Comparison of ENCODE assay signal across 1 fruit fly cellular context in genomic region chr2L:8463144-8464106, dm6.
A peak's percentile ranks its signal among the peaks of the same experiment; 100 is the strongest.
TF ChIP-seq lines count a peak whose summit lies in the region.

Gene Agpat2, minus strand, starts transcription at chr2L:8463994.

TF ChIP-seq in whole organism, embryonic, 481 proteins besides CTCF, POLR2A, EP300 and RAD21 (continued from another document and continues in another):
- TF ChIP-seq CG7839 (tag; optimal IDR thresholded peaks at IDR 0.05; lab: Kevin White, UChicago) (peak; percentile 90), Gsc (GFP tag; IDR thresholded peaks at IDR 0.05; lab: Robert Waterston, UW) (no peak), twi (tag; optimal IDR thresholded peaks at IDR 0.05; lab: Kevin White, UChicago) (peak; percentile 51), yki (optimal IDR thresholded peaks at IDR 0.05; lab: Kevin White, UChicago) (no peak), zen (tag; optimal IDR thresholded peaks at IDR 0.05; lab: Kevin White, UChicago) (peak; percentile 74), CG17328 (GFP tag; IDR thresholded peaks at IDR 0.05; lab: Robert Waterston, UW) (peak; percentile 79), Atf-2 (GFP tag; optimal IDR thresholded peaks at IDR 0.05; lab: Kevin White, UChicago) (peak; percentile 81), Doc2 (GFP tag; IDR thresholded peaks at IDR 0.05; lab: Robert Waterston, UW) (peak; percentile 30; the same call in 1 of the 2 replicates), Dip2 (GFP tag; IDR thresholded peaks at IDR 0.05; lab: Robert Waterston, UW) (no peak), CG14014 (GFP tag; IDR thresholded peaks at IDR 0.05; lab: Robert Waterston, UW) (peak; percentile 77), Dfd (GFP tag; optimal IDR thresholded peaks at IDR 0.05; lab: Kevin White, UChicago) (no peak), corto (GFP tag; optimal IDR thresholded peaks at IDR 0.05; lab: Kevin White, UChicago) (peak; percentile 64), CG1024 (GFP tag; IDR thresholded peaks at IDR 0.05; lab: Robert Waterston, UW) (peak; percentile 51; the same call in 1 of the 2 replicates), Jarid2 (GFP tag; optimal IDR thresholded peaks at IDR 0.05; lab: Kevin White, UChicago) (peak; percentile 74), ewg (GFP tag; optimal IDR thresholded peaks at IDR 0.05; lab: Kevin White, UChicago) (peak; percentile 76), bigmax (GFP tag; optimal IDR thresholded peaks at IDR 0.05; lab: Kevin White, UChicago) (no peak), CG32772 (GFP tag; IDR thresholded peaks at IDR 0.05; lab: Robert Waterston, UW) (peak; percentile 61), CG15696 (tag; optimal IDR thresholded peaks at IDR 0.05; lab: Kevin White, UChicago) (peak; percentile 61), CG7357 (GFP tag; IDR thresholded peaks at IDR 0.05; lab: Robert Waterston, UW) (peak; percentile 58; the same call in 2 of the 3 replicates), CG11085 (GFP tag; IDR thresholded peaks at IDR 0.05; lab: Robert Waterston, UW) (0 out of 2 replicates have a peak, but pooled peaks have one; percentile 23), CkIIα-i1 (GFP tag; IDR thresholded peaks at IDR 0.05; lab: Robert Waterston, UW) (no peak), CG4854 (GFP tag; optimal IDR thresholded peaks at IDR 0.05; lab: Kevin White, UChicago) (peak; percentile 56), Adf1 (GFP tag; IDR thresholded peaks at IDR 0.05; lab: Robert Waterston, UW) (peak; percentile 20; the same call in 1 of the 2 replicates), kay (GFP tag; optimal IDR thresholded peaks at IDR 0.05; lab: Kevin White, UChicago) (peak; percentile 62), pb (GFP tag; optimal IDR thresholded peaks at IDR 0.05; lab: Kevin White, UChicago) (peak; percentile 32), Pdp1 (GFP tag; optimal IDR thresholded peaks at IDR 0.05; lab: Kevin White, UChicago) (peak; percentile 68 to 78), CG1647 (GFP tag; optimal IDR thresholded peaks at IDR 0.05; lab: Kevin White, UChicago) (peak; percentile 69), peb (GFP tag; IDR thresholded peaks at IDR 0.05; lab: Robert Waterston, UW) (peak; percentile 51; the same call in 1 of the 2 replicates), esg (GFP tag; conservative IDR thresholded peaks at IDR 0.05; lab: Robert Waterston, UW) (peak; percentile 68), CG34376 (GFP tag; optimal IDR thresholded peaks at IDR 0.05; lab: Kevin White, UChicago) (peak; percentile 62), Scr (GFP tag; IDR thresholded peaks at IDR 0.05; lab: Robert Waterston, UW; ENCODE audit: partially characterized antibody) (no peak), dm (GFP tag; optimal IDR thresholded peaks at IDR 0.05; lab: Kevin White, UChicago) (peak; percentile 61), CG10462 (GFP tag; optimal IDR thresholded peaks at IDR 0.05; lab: Kevin White, UChicago) (peak; percentile 59), tll (GFP tag; optimal IDR thresholded peaks at IDR 0.05; lab: Kevin White, UChicago) (no peak), CG11560 (tag; IDR thresholded peaks at IDR 0.05; lab: Robert Waterston, UW) (peak; percentile 59; the same call in 2 of the 3 replicates), Rx (GFP tag; IDR thresholded peaks at IDR 0.05; lab: Robert Waterston, UW) (peak; percentile 46; the same call in 1 of the 2 replicates), CG17186 (GFP tag; optimal IDR thresholded peaks at IDR 0.05; lab: Kevin White, UChicago) (peak; percentile 30), CG3847 (GFP tag; IDR thresholded peaks at IDR 0.05; lab: Robert Waterston, UW) (peak; percentile 65), sens (GFP tag; lab: Kevin White, UChicago) (peak; percentile 97), CG10565 (GFP tag; optimal IDR thresholded peaks at IDR 0.05; lab: Kevin White, UChicago) (peak; percentile 42), CG3163 (GFP tag; optimal IDR thresholded peaks at IDR 0.05; lab: Kevin White, UChicago) (peak; percentile 24), tin (GFP tag; optimal IDR thresholded peaks at IDR 0.05; lab: Kevin White, UChicago) (peak; percentile 81), psq (GFP tag; optimal IDR thresholded peaks at IDR 0.05; lab: Kevin White, UChicago) (no peak), kni (GFP tag; optimal IDR thresholded peaks at IDR 0.05; lab: Kevin White, UChicago) (peak; percentile 34), trem (tag; optimal IDR thresholded peaks at IDR 0.05; lab: Kevin White, UChicago) (peak; percentile 81), jing (GFP tag; optimal IDR thresholded peaks at IDR 0.05; lab: Kevin White, UChicago) (peak; percentile 67), Trl (optimal IDR thresholded peaks at IDR 0.05; lab: Kevin White, UChicago) (no peak), Trl (GFP tag; optimal IDR thresholded peaks at IDR 0.05; lab: Kevin White, UChicago) (peak; percentile 78), ash1 (GFP tag; optimal IDR thresholded peaks at IDR 0.05; lab: Kevin White, UChicago) (no peak), ttk (GFP tag; IDR thresholded peaks at IDR 0.05; lab: Robert Waterston, UW) (peak; percentile 67), dan (GFP tag; IDR thresholded peaks at IDR 0.05; lab: Robert Waterston, UW) (no peak), HmgZ (tag; optimal IDR thresholded peaks at IDR 0.05; lab: Kevin White, UChicago) (peak; percentile 61), mld (GFP tag; IDR thresholded peaks at IDR 0.05; lab: Robert Waterston, UW; ENCODE audit: partially characterized antibody) (no peak), vvl (GFP tag; IDR thresholded peaks at IDR 0.05; lab: Robert Waterston, UW) (peak; percentile 88), zfh1 (GFP tag; IDR thresholded peaks at IDR 0.05; lab: Robert Waterston, UW) (peak; percentile 81), CG13296 (GFP tag; optimal IDR thresholded peaks at IDR 0.05; lab: Kevin White, UChicago) (peak; percentile 68), ERR (GFP tag; optimal IDR thresholded peaks at IDR 0.05; lab: Kevin White, UChicago) (peak; percentile 74), Meics (GFP tag; optimal IDR thresholded peaks at IDR 0.05; lab: Kevin White, UChicago) (peak; percentile 85), vfl (GFP tag; optimal IDR thresholded peaks at IDR 0.05; lab: Kevin White, UChicago) (peak; percentile 67), YL-1 (GFP tag; optimal IDR thresholded peaks at IDR 0.05; lab: Kevin White, UChicago) (peak; percentile 11), Sox102F (GFP tag; optimal IDR thresholded peaks at IDR 0.05; lab: Kevin White, UChicago) (peak; percentile 86), hbn (GFP tag; IDR thresholded peaks at IDR 0.05; lab: Robert Waterston, UW; ENCODE audit: partially characterized antibody) (no peak), Dip3 (GFP tag; optimal IDR thresholded peaks at IDR 0.05; lab: Kevin White, UChicago) (peak; percentile 71), CG9876 (GFP tag; optimal IDR thresholded peaks at IDR 0.05; lab: Kevin White, UChicago) (peak; percentile 54), CG6765 (GFP tag; optimal IDR thresholded peaks at IDR 0.05; lab: Kevin White, UChicago) (peak; percentile 28), Hand (GFP tag; optimal IDR thresholded peaks at IDR 0.05; lab: Kevin White, UChicago) (peak; percentile 89), z (GFP tag; IDR thresholded peaks at IDR 0.05; lab: Robert Waterston, UW) (no peak), CG17912 (GFP tag; optimal IDR thresholded peaks at IDR 0.05; lab: Kevin White, UChicago) (no peak), pum (GFP tag; optimal IDR thresholded peaks at IDR 0.05; lab: Kevin White, UChicago) (peak; percentile 70), chn (GFP tag; optimal IDR thresholded peaks at IDR 0.05; lab: Kevin White, UChicago) (peak; percentile 77), Hmx (GFP tag; optimal IDR thresholded peaks at IDR 0.05; lab: Kevin White, UChicago) (peak; percentile 39), onecut (GFP tag; IDR thresholded peaks at IDR 0.05; lab: Robert Waterston, UW) (peak; percentile 72), CG31441 (GFP tag; IDR thresholded peaks at IDR 0.05; lab: Robert Waterston, UW) (peak; percentile 88), bowl (GFP tag; IDR thresholded peaks at IDR 0.05; lab: Robert Waterston, UW) (no peak), Myb (GFP tag; optimal IDR thresholded peaks at IDR 0.05; lab: Kevin White, UChicago) (peak; percentile 53), CG7745 (tag; optimal IDR thresholded peaks at IDR 0.05; lab: Kevin White, UChicago) (no peak), eve (GFP tag; optimal IDR thresholded peaks at IDR 0.05; lab: Kevin White, UChicago) (peak in 1 of 2 experiments; percentile 95), Hsf (GFP tag; optimal IDR thresholded peaks at IDR 0.05; lab: Kevin White, UChicago) (peak; percentile 86), lbe (GFP tag; optimal IDR thresholded peaks at IDR 0.05; lab: Kevin White, UChicago) (peak; percentile 53), p53 (GFP tag; optimal IDR thresholded peaks at IDR 0.05; lab: Kevin White, UChicago) (peak; percentile 39), CG10959 (GFP tag; IDR thresholded peaks at IDR 0.05; lab: Robert Waterston, UW) (peak; percentile 55), Dek (tag; optimal IDR thresholded peaks at IDR 0.05; lab: Kevin White, UChicago) (peak; percentile 78), pnt (GFP tag; optimal IDR thresholded peaks at IDR 0.05; lab: Kevin White, UChicago) (peak; percentile 83), fd96Cb (tag; optimal IDR thresholded peaks at IDR 0.05; lab: Kevin White, UChicago) (peak; percentile 86), CG18476 (GFP tag; optimal IDR thresholded peaks at IDR 0.05; lab: Kevin White, UChicago) (peak; percentile 85), Blimp-1 (GFP tag; optimal IDR thresholded peaks at IDR 0.05; lab: Kevin White, UChicago) (peak; percentile 86), CG10979 (tag; optimal IDR thresholded peaks at IDR 0.05; lab: Kevin White, UChicago) (peak; percentile 89), CG8388 (GFP tag; optimal IDR thresholded peaks at IDR 0.05; lab: Kevin White, UChicago) (peak; percentile 87), nerfin-1 (tag; optimal IDR thresholded peaks at IDR 0.05; lab: Kevin White, UChicago) (peak; percentile 38), CG9609 (GFP tag; optimal IDR thresholded peaks at IDR 0.05; lab: Kevin White, UChicago) (peak; percentile 76), CG8924 (tag; optimal IDR thresholded peaks at IDR 0.05; lab: Kevin White, UChicago) (peak; percentile 84), Drgx (GFP tag; IDR thresholded peaks at IDR 0.05; lab: Robert Waterston, UW) (no peak), CG14710 (tag; optimal IDR thresholded peaks at IDR 0.05; lab: Kevin White, UChicago) (peak; percentile 85), CG4404 (GFP tag; IDR thresholded peaks at IDR 0.05; lab: Robert Waterston, UW) (peak; percentile 58), chif (GFP tag; optimal IDR thresholded peaks at IDR 0.05; lab: Kevin White, UChicago) (peak; percentile 75 to 85), h (optimal IDR thresholded peaks at IDR 0.05; lab: Kevin White, UChicago) (no peak), sob (GFP tag; IDR thresholded peaks at IDR 0.05; lab: Robert Waterston, UW) (peak; percentile 76), Nf-YB (GFP tag; optimal IDR thresholded peaks at IDR 0.05; lab: Kevin White, UChicago) (peak; percentile 66), CG7271 (tag; optimal IDR thresholded peaks at IDR 0.05; lab: Kevin White, UChicago) (peak; percentile 43), CG18011 (GFP tag; optimal IDR thresholded peaks at IDR 0.05; lab: Kevin White, UChicago) (peak; percentile 49), CG1529 (GFP tag; optimal IDR thresholded peaks at IDR 0.05; lab: Kevin White, UChicago) (peak; percentile 80), Asciz (GFP tag; optimal IDR thresholded peaks at IDR 0.05; lab: Kevin White, UChicago) (peak; percentile 80), CG5953 (GFP tag; IDR thresholded peaks at IDR 0.05; lab: Robert Waterston, UW) (0 out of 2 replicates have a peak, but pooled peaks have one; percentile 53), Taf1 (GFP tag; IDR thresholded peaks at IDR 0.05; lab: Robert Waterston, UW) (peak; percentile 59), seq (GFP tag; IDR thresholded peaks at IDR 0.05; lab: Robert Waterston, UW) (peak; percentile 79), Antp (GFP tag; optimal IDR thresholded peaks at IDR 0.05; lab: Kevin White, UChicago) (peak; percentile 75), chm (GFP tag; IDR thresholded peaks at IDR 0.05; lab: Robert Waterston, UW) (peak; percentile 65), CG4328 (GFP tag; optimal IDR thresholded peaks at IDR 0.05; lab: Kevin White, UChicago) (peak; percentile 63), salm (tag; optimal IDR thresholded peaks at IDR 0.05; lab: Kevin White, UChicago) (peak; percentile 78), CG6683 (GFP tag; optimal IDR thresholded peaks at IDR 0.05; lab: Kevin White, UChicago) (peak; percentile 76), CHES-1-like (GFP tag; optimal IDR thresholded peaks at IDR 0.05; lab: Kevin White, UChicago) (peak; percentile 58), CrebB (tag; optimal IDR thresholded peaks at IDR 0.05; lab: Kevin White, UChicago) (peak; percentile 68), CG12659 (GFP tag; optimal IDR thresholded peaks at IDR 0.05; lab: Kevin White, UChicago) (peak; percentile 80), so (GFP tag; IDR thresholded peaks at IDR 0.05; lab: Robert Waterston, UW) (peak; percentile 67; the same call in 1 of the 3 replicates), slp2 (GFP tag; optimal IDR thresholded peaks at IDR 0.05; lab: Kevin White, UChicago) (peak; percentile 80), CG9797 (GFP tag; optimal IDR thresholded peaks at IDR 0.05; lab: Kevin White, UChicago) (no peak), CG1603 (tag; optimal IDR thresholded peaks at IDR 0.05; lab: Kevin White, UChicago) (peak; percentile 76), luna (GFP tag; optimal IDR thresholded peaks at IDR 0.05; lab: Kevin White, UChicago) (no peak), dmrt99B (tag; optimal IDR thresholded peaks at IDR 0.05; lab: Kevin White, UChicago) (peak; percentile 93), CG17359 (tag; optimal IDR thresholded peaks at IDR 0.05; lab: Kevin White, UChicago) (peak; percentile 90), Atf6 (GFP tag; IDR thresholded peaks at IDR 0.05; lab: Robert Waterston, UW) (peak; percentile 73), Med (GFP tag; lab: Kevin White, UChicago) (peak; percentile 94), Nf-YA (GFP tag; IDR thresholded peaks at IDR 0.05; lab: Robert Waterston, UW) (peak; percentile 61; the same call in 1 of the 2 replicates), Nf-YC (tag; optimal IDR thresholded peaks at IDR 0.05; lab: Kevin White, UChicago) (peak; percentile 52), Hmr (GFP tag; optimal IDR thresholded peaks at IDR 0.05; lab: Kevin White, UChicago) (peak; percentile 87), CG11398 (GFP tag; optimal IDR thresholded peaks at IDR 0.05; lab: Kevin White, UChicago) (peak; percentile 49), disco-r (GFP tag; optimal IDR thresholded peaks at IDR 0.05; lab: Kevin White, UChicago) (peak; percentile 19), otp (GFP tag; IDR thresholded peaks at IDR 0.05; lab: Robert Waterston, UW) (peak; percentile 71; the same call in 2 of the 3 replicates), Optix (GFP tag; IDR thresholded peaks at IDR 0.05; lab: Robert Waterston, UW) (peak; percentile 76), Oaz (GFP tag; IDR thresholded peaks at IDR 0.05; lab: Robert Waterston, UW) (peak; percentile 46), pan (optimal IDR thresholded peaks at IDR 0.05; lab: Kevin White, UChicago) (no peak), pan (GFP tag; optimal IDR thresholded peaks at IDR 0.05 in 1 of 2, IDR thresholded peaks at IDR 0.05 in 1 of 2) (peak in 1 of 2 experiments; percentile 86)
